Worm (Caenorhabditis elegans) whole organism, L4/young adult: ENCODE results near the gene spig-1.

ENCODE experiments used
- W03F9.2 ChIP-seq: fragments of 150-350 bp; optimal IDR thresholded peaks from 2 replicates; lab custom pipeline; 2014; ENCODE audit warnings: missing biosample characterization, missing genetic modification characterization
- him-1 ChIP-seq: sonication (generic microtip); optimal IDR thresholded peaks from 2 replicates; lab custom pipeline; 2016; ENCODE audit warnings: missing genotype, missing genetic modification reagents, missing genetic modification characterization, missing compliant biosample characterization

ce11 chrV:7007307-7007706 lies 44.2 kb upstream of the spig-1 start, which contains the start of gene drd-10:
- no peak for TF ChIP-seq him-1 (tag; lab: Kevin White, UChicago)
- TF ChIP-seq W03F9.2 (tag; lab: Kevin White, UChicago): no peak
